Fruit fly (Drosophila melanogaster) whole organism, embryonic: ENCODE results near the gene CG42237.

Source experiments
- CG10321 ChIP-seq: fragments of 200-800 bp; sonication (Bioruptor generic); IDR thresholded peaks from 2 replicates; pipeline ENCODE4 v1.3.6; 2022; ENCODE audit warnings: missing biosample characterization, missing genetic modification characterization
- CG12769 ChIP-seq: fragments of 200-800 bp; sonication (Bioruptor generic); optimal IDR thresholded peaks from 2 replicates; lab custom pipeline; 2019; ENCODE audit warnings: missing biosample characterization, mild to moderate bottlenecking, missing genetic modification characterization, moderate library complexity
- CG14050 ChIP-seq: fragments of 200-800 bp; sonication (Bioruptor generic); IDR thresholded peaks from 3 replicates; pipeline ENCODE4 v1.3.6; 2022; ENCODE audit warnings: missing biosample characterization, missing genetic modification characterization
- CG1603 ChIP-seq: fragments of 200-800 bp; sonication (Bioruptor generic); optimal IDR thresholded peaks from 2 replicates; lab custom pipeline; 2019; ENCODE audit warnings: missing biosample characterization, mild to moderate bottlenecking, missing genetic modification characterization, moderate library complexity
- CG17829 ChIP-seq: fragments of 200-800 bp; optimal IDR thresholded peaks from 2 replicates; lab custom pipeline; 2019; ENCODE audit warnings: missing biosample characterization, mild to moderate bottlenecking, missing genetic modification characterization, moderate library complexity
- CG1832 ChIP-seq: fragments of 200-800 bp; sonication (Bioruptor generic); optimal IDR thresholded peaks from 2 replicates; lab custom pipeline; 2017; ENCODE audit warnings: missing biosample characterization, mild to moderate bottlenecking, missing genetic modification characterization, inconsistent platforms
- CG2120 ChIP-seq: fragments of 200-800 bp; sonication (Bioruptor generic); optimal IDR thresholded peaks from 3 replicates; lab custom pipeline; 2016; ENCODE audit warnings: missing biosample characterization, missing genetic modification characterization
- CG30020 ChIP-seq: fragments of 200-800 bp; optimal IDR thresholded peaks from 2 replicates; lab custom pipeline; 2019; ENCODE audit warnings: missing biosample characterization, mild to moderate bottlenecking, missing genetic modification characterization, moderate library complexity
- CG31441 ChIP-seq: fragments of 200-800 bp; sonication (Bioruptor generic); IDR thresholded peaks from 2 replicates; pipeline ENCODE4 v1.3.6; 2022; ENCODE audit warnings: missing biosample characterization, missing genetic modification characterization
- CG34376 ChIP-seq: fragments of 200-800 bp; sonication (Bioruptor generic); optimal IDR thresholded peaks from 2 replicates; lab custom pipeline; 2018; ENCODE audit warnings: missing biosample characterization, mild to moderate bottlenecking, missing genetic modification characterization
- CG4424 ChIP-seq: fragments of 200-800 bp; sonication (Bioruptor generic); optimal IDR thresholded peaks from 3 replicates; lab custom pipeline; 2016; ENCODE audit warnings: missing biosample characterization, missing genetic modification characterization
- CG6254 ChIP-seq: fragments of 200-800 bp; sonication (Bioruptor generic); optimal IDR thresholded peaks from 3 replicates; lab custom pipeline; 2017; ENCODE audit warnings: mild to moderate bottlenecking, missing biosample characterization, missing genetic modification reagents, missing genetic modification characterization
- CG6791 ChIP-seq: fragments of 200-800 bp; sonication (Bioruptor generic); IDR thresholded peaks from 3 replicates; pipeline ENCODE4 v1.3.6; 2022; ENCODE audit warnings: missing biosample characterization, missing genetic modification characterization; ENCODE audit not compliant: partially characterized antibody
- CG8478 ChIP-seq: fragments of >200 bp; optimal IDR thresholded peaks from 2 replicates; lab custom pipeline; 2018
- CG8765 ChIP-seq: fragments of 200-800 bp; sonication (Bioruptor generic); IDR thresholded peaks from 2 replicates; pipeline ENCODE4 v1.3.6; 2022; ENCODE audit warnings: missing biosample characterization, missing genetic modification characterization
- CG9727 ChIP-seq: fragments of 200-800 bp; sonication (Bioruptor generic); optimal IDR thresholded peaks from 3 replicates; lab custom pipeline; 2017; ENCODE audit warnings: missing biosample characterization, mild to moderate bottlenecking, missing genetic modification characterization
- CG9817 ChIP-seq: fragments of 200-800 bp; sonication (Bioruptor generic); optimal IDR thresholded peaks from 2 replicates; lab custom pipeline; 2018; ENCODE audit warnings: missing biosample characterization, mild to moderate bottlenecking, missing genetic modification characterization, moderate library complexity
- CkIIα-i1 ChIP-seq: fragments of 200-800 bp; sonication (Bioruptor generic); IDR thresholded peaks from 2 replicates; pipeline ENCODE4 v1.3.6; 2022; ENCODE audit warnings: missing biosample characterization, missing genetic modification characterization
- D ChIP-seq, 2 experiments: fragments of 200-800 bp in 1 of 2; fragments of >200 bp in 1 of 2; sonication (Bioruptor generic) in 1 of 2; optimal IDR thresholded peaks; 2 replicates in 1 of 2; 3 replicates in 1 of 2; lab custom pipeline; 2017; ENCODE audit warnings: mild to moderate bottlenecking in 1 of 2, missing biosample characterization in 1 of 2, missing genetic modification characterization in 1 of 2, missing genetic modification reagents in 1 of 2
- Dbx ChIP-seq: fragments of 200-800 bp; sonication (Bioruptor generic); IDR thresholded peaks from 3 replicates; pipeline ENCODE4 v1.3.6; 2022; ENCODE audit warnings: missing biosample characterization, missing genetic modification characterization
- Doc3 ChIP-seq: fragments of 200-800 bp; sonication (Bioruptor generic); IDR thresholded peaks from 3 replicates; pipeline ENCODE4 v1.3.6; 2022; ENCODE audit warnings: missing biosample characterization, missing genetic modification characterization; ENCODE audit not compliant: partially characterized antibody
- Eip74EF ChIP-seq, 2 experiments: fragments of 200-800 bp in 1 of 2; fragments of >200 bp in 1 of 2; sonication (Bioruptor generic) in 1 of 2; optimal IDR thresholded peaks; 2 replicates each; lab custom pipeline; 2017 to 2019; ENCODE audit warnings: missing biosample characterization in 2 of 2, missing genetic modification characterization in 2 of 2, mild to moderate bottlenecking in 1 of 2, moderate library complexity in 1 of 2
- Fer2 ChIP-seq: fragments of 200-800 bp; sonication (Bioruptor generic); optimal IDR thresholded peaks from 2 replicates; lab custom pipeline; 2018; ENCODE audit warnings: missing biosample characterization, mild to moderate bottlenecking, missing genetic modification characterization, moderate library complexity
- Hr3 ChIP-seq: fragments of 200-800 bp; sonication (Bioruptor generic); optimal IDR thresholded peaks from 3 replicates; lab custom pipeline; 2016; ENCODE audit warnings: missing biosample characterization, missing genetic modification characterization
- Lim3 ChIP-seq: fragments of 200-800 bp; sonication (Bioruptor generic); IDR thresholded peaks from 2 replicates; pipeline ENCODE4 v1.3.6; 2022; ENCODE audit warnings: missing biosample characterization, missing genetic modification characterization
- MESR4 ChIP-seq: fragments of 200-800 bp; sonication (Bioruptor generic); optimal IDR thresholded peaks from 2 replicates; lab custom pipeline; 2018; ENCODE audit warnings: missing biosample characterization, mild to moderate bottlenecking, missing genetic modification characterization, moderate library complexity
- NC2β ChIP-seq: fragments of 200-800 bp; sonication (Bioruptor generic); optimal IDR thresholded peaks from 2 replicates; lab custom pipeline; 2016; ENCODE audit warnings: missing biosample characterization, missing genetic modification characterization
- NfI ChIP-seq: fragments of 200-800 bp; sonication (Bioruptor generic); optimal IDR thresholded peaks from 3 replicates; lab custom pipeline; 2018; ENCODE audit warnings: missing biosample characterization, mild to moderate bottlenecking, missing genetic modification characterization, moderate library complexity
- Sry-β ChIP-seq: fragments of 200-800 bp; sonication (Bioruptor generic); optimal IDR thresholded peaks from 2 replicates; lab custom pipeline; 2018; ENCODE audit warnings: missing biosample characterization, mild to moderate bottlenecking, missing genetic modification characterization, moderate library complexity
- Trl ChIP-seq, 3 experiments: fragments of >200 bp in 2 of 3; fragments of 200-800 bp in 1 of 3; sonication (Bioruptor generic) in 1 of 3; optimal IDR thresholded peaks; 2 replicates in 1 of 3; 3 replicates in 2 of 3; lab custom pipeline; 2016 to 2017; ENCODE audit warnings: missing biosample characterization in 1 of 3, missing genetic modification characterization in 1 of 3
- YL-1 ChIP-seq: fragments of 200-800 bp; sonication (Bioruptor generic); optimal IDR thresholded peaks from 3 replicates; lab custom pipeline; 2017; ENCODE audit warnings: missing biosample characterization, mild to moderate bottlenecking, missing genetic modification characterization
- bigmax ChIP-seq: fragments of 200-800 bp; sonication (Bioruptor generic); optimal IDR thresholded peaks from 2 replicates; lab custom pipeline; 2018; ENCODE audit warnings: missing biosample characterization, mild to moderate bottlenecking, missing genetic modification characterization
- gem ChIP-seq: fragments of 200-800 bp; sonication (Bioruptor generic); optimal IDR thresholded peaks from 2 replicates; lab custom pipeline; 2019; ENCODE audit warnings: missing biosample characterization, mild to moderate bottlenecking, missing genetic modification characterization, moderate library complexity
- gt ChIP-seq: fragments of 200-800 bp; sonication (Bioruptor generic); IDR thresholded peaks from 2 replicates; pipeline ENCODE4 v1.3.6; 2022; ENCODE audit warnings: missing biosample characterization, missing genetic modification characterization
- ham ChIP-seq: fragments of 200-800 bp; sonication (Bioruptor generic); IDR thresholded peaks from 2 replicates; pipeline ENCODE4 v1.3.6; 2022; ENCODE audit warnings: missing biosample characterization, missing genetic modification characterization
- kah ChIP-seq: fragments of 200-800 bp; sonication (Bioruptor generic); optimal IDR thresholded peaks from 2 replicates; lab custom pipeline; 2018; ENCODE audit warnings: missing biosample characterization, mild to moderate bottlenecking, missing genetic modification characterization
- klu ChIP-seq: fragments of 200-800 bp; sonication (Bioruptor generic); IDR thresholded peaks from 2 replicates; pipeline ENCODE4 v1.3.6; 2022; ENCODE audit warnings: missing biosample characterization, missing genetic modification characterization
- kni ChIP-seq: fragments of 200-800 bp; sonication (Bioruptor generic); optimal IDR thresholded peaks from 3 replicates; lab custom pipeline; 2017; ENCODE audit warnings: mild to moderate bottlenecking, missing biosample characterization, missing genetic modification reagents, missing genetic modification characterization
- knrl ChIP-seq: fragments of 200-800 bp; sonication (Bioruptor generic); IDR thresholded peaks from 3 replicates; pipeline ENCODE4 v1.3.6; 2022; ENCODE audit warnings: missing biosample characterization, missing genetic modification characterization; ENCODE audit not compliant: partially characterized antibody
- odd ChIP-seq: fragments of 200-800 bp; sonication (Bioruptor generic); optimal IDR thresholded peaks from 2 replicates; lab custom pipeline; 2017; ENCODE audit warnings: missing biosample characterization, mild to moderate bottlenecking, missing genetic modification characterization
- phol ChIP-seq: fragments of 200-800 bp; sonication (Bioruptor generic); optimal IDR thresholded peaks from 3 replicates; lab custom pipeline; 2018; ENCODE audit warnings: missing biosample characterization, mild to moderate bottlenecking, missing genetic modification characterization, moderate library complexity
- scrt ChIP-seq: fragments of 200-800 bp; sonication (Bioruptor generic); optimal IDR thresholded peaks from 2 replicates; lab custom pipeline; 2018; ENCODE audit warnings: missing biosample characterization, mild to moderate bottlenecking, missing genetic modification characterization, moderate library complexity
- sens ChIP-seq: fragments of 200-800 bp; sonication (Bioruptor generic); peaks from one replicate; lab custom pipeline; 2016; ENCODE audit warnings: missing biosample characterization, missing genetic modification characterization
- slou ChIP-seq: fragments of 200-800 bp; sonication (Bioruptor generic); optimal IDR thresholded peaks from 3 replicates; lab custom pipeline; 2016; ENCODE audit warnings: missing biosample characterization, missing genetic modification characterization
- sqz ChIP-seq: fragments of 200-800 bp; sonication (Bioruptor generic); optimal IDR thresholded peaks from 3 replicates; lab custom pipeline; 2018; ENCODE audit warnings: missing biosample characterization, mild to moderate bottlenecking, missing genetic modification characterization
- sug ChIP-seq: fragments of 200-800 bp; optimal IDR thresholded peaks from 2 replicates; lab custom pipeline; 2019; ENCODE audit warnings: missing biosample characterization, mild to moderate bottlenecking, missing genetic modification characterization, moderate library complexity
- vvl ChIP-seq: fragments of 200-800 bp; sonication (Bioruptor generic); IDR thresholded peaks from 2 replicates; pipeline ENCODE4 v1.3.6; 2022; ENCODE audit warnings: missing biosample characterization, missing genetic modification characterization
- wor ChIP-seq: fragments of 200-800 bp; sonication (Bioruptor generic); IDR thresholded peaks from 2 replicates; pipeline ENCODE4 v1.3.6; 2022; ENCODE audit warnings: missing biosample characterization, missing genetic modification characterization
- zfh2 ChIP-seq: fragments of 200-800 bp; sonication (Bioruptor generic); optimal IDR thresholded peaks from 2 replicates; lab custom pipeline; 2016; ENCODE audit warnings: missing biosample characterization, missing genetic modification characterization

The CG42237 gene

dm6 chrX:13109583-13110126 lies 5.3 kb upstream of the CG42237 start (continued):
- no peak for TF ChIP-seq CG4424
- no peak for TF ChIP-seq CG8478
- peak; percentile 28 for TF ChIP-seq CG2120 (GFP tag; lab: Kevin White, UChicago)
- TF ChIP-seq NfI (GFP tag; lab: Kevin White, UChicago): no peak
- TF ChIP-seq D (optimal IDR thresholded peaks at IDR 0.05; lab: Kevin White, UChicago): no peak
- TF ChIP-seq D (GFP tag; optimal IDR thresholded peaks at IDR 0.05; lab: Kevin White, UChicago): peak; percentile 0
- peak; percentile 25 for TF ChIP-seq CG9817 (tag; lab: Kevin White, UChicago)
- no peak for TF ChIP-seq sug
- no peak for TF ChIP-seq slou
- no peak for TF ChIP-seq YL-1 (GFP tag; lab: Kevin White, UChicago)
- no peak for TF ChIP-seq CG30020 (tag; lab: Kevin White, UChicago)
- no peak for TF ChIP-seq odd (GFP tag; lab: Kevin White, UChicago)
- no peak for TF ChIP-seq sens (GFP tag; lab: Kevin White, UChicago)
- TF ChIP-seq wor (GFP tag; lab: Robert Waterston, UW): no peak
- TF ChIP-seq NC2β: no peak
- TF ChIP-seq sqz (GFP tag; lab: Kevin White, UChicago): no peak
- TF ChIP-seq CG31441 (GFP tag; lab: Robert Waterston, UW): peak; percentile 65
- TF ChIP-seq Sry-β (GFP tag; lab: Kevin White, UChicago): no peak
- TF ChIP-seq Dbx (GFP tag; lab: Robert Waterston, UW): peak; percentile 56; the same call in 1 of the 3 replicates
- peak; percentile 80 for TF ChIP-seq gem (tag; lab: Kevin White, UChicago)
- 0 out of 3 replicates have a peak, but pooled peaks have one; percentile 20 for TF ChIP-seq CG14050
- peak; percentile 66 for TF ChIP-seq vvl
- TF ChIP-seq Doc3 (GFP tag; lab: Robert Waterston, UW): no peak
- no peak for TF ChIP-seq CG6254 (GFP tag; lab: Kevin White, UChicago)
- TF ChIP-seq Trl (optimal IDR thresholded peaks at IDR 0.05; lab: Kevin White, UChicago): no peak
- TF ChIP-seq Trl (GFP tag; optimal IDR thresholded peaks at IDR 0.05; lab: Kevin White, UChicago): no peak
- TF ChIP-seq CG1603 (tag; lab: Kevin White, UChicago): no peak
- TF ChIP-seq bigmax (GFP tag; lab: Kevin White, UChicago): no peak
- no peak for TF ChIP-seq klu (GFP tag; lab: Robert Waterston, UW)
- TF ChIP-seq gt (GFP tag; lab: Robert Waterston, UW): no peak

dm6 chrX:13111832-13112231 lies 3.1 kb upstream of the CG42237 start:
- TF ChIP-seq CG12769 (tag; lab: Kevin White, UChicago): no peak
- peak; percentile 56 to 68 for TF ChIP-seq Trl (optimal IDR thresholded peaks at IDR 0.05; lab: Kevin White, UChicago)
- no peak for TF ChIP-seq Trl (GFP tag; optimal IDR thresholded peaks at IDR 0.05; lab: Kevin White, UChicago)
- no peak for TF ChIP-seq Hr3 (GFP tag; lab: Kevin White, UChicago)
- TF ChIP-seq CG10321 (GFP tag; lab: Robert Waterston, UW): peak; percentile 38; the same call in 1 of the 2 replicates
- peak; percentile 61 for TF ChIP-seq scrt
- TF ChIP-seq MESR4 (GFP tag; lab: Kevin White, UChicago): no peak
- peak; percentile 96 for TF ChIP-seq kah (GFP tag; lab: Kevin White, UChicago)
- TF ChIP-seq CG34376 (GFP tag; lab: Kevin White, UChicago): no peak
- TF ChIP-seq kni (GFP tag; lab: Kevin White, UChicago): peak; percentile 17
- TF ChIP-seq ham: no peak
- no peak for TF ChIP-seq zfh2 (GFP tag; lab: Kevin White, UChicago)
- no peak for TF ChIP-seq CG9727
- no peak for TF ChIP-seq D (optimal IDR thresholded peaks at IDR 0.05; lab: Kevin White, UChicago)
- TF ChIP-seq D (GFP tag; optimal IDR thresholded peaks at IDR 0.05; lab: Kevin White, UChicago): no peak
- TF ChIP-seq Fer2 (tag; lab: Kevin White, UChicago): no peak
- no peak for TF ChIP-seq Eip74EF (GFP tag; optimal IDR thresholded peaks at IDR 0.05; lab: Kevin White, UChicago)
- TF ChIP-seq knrl (GFP tag; lab: Robert Waterston, UW): no peak
- TF ChIP-seq CG17829 (tag; lab: Kevin White, UChicago): no peak
- peak; percentile 81 for TF ChIP-seq CG1832 (GFP tag; lab: Kevin White, UChicago)
- no peak for TF ChIP-seq CG6791 (GFP tag; lab: Robert Waterston, UW)
- no peak for TF ChIP-seq phol (tag; lab: Kevin White, UChicago)
- TF ChIP-seq Lim3: no peak
- TF ChIP-seq CkIIα-i1 (GFP tag; lab: Robert Waterston, UW): no peak
- no peak for TF ChIP-seq CG8765 (GFP tag; lab: Robert Waterston, UW)
